Worm (Caenorhabditis elegans) whole organism, midembryonic: ENCODE data around the gene srx-105.

Source experiments
- T22C8.4 ChIP-seq: fragments of 200-800 bp; sonication (Bioruptor generic); IDR thresholded peaks from 2 replicates; pipeline ENCODE4 v1.3.6; 2022; ENCODE audit warnings: missing genetic modification characterization, missing compliant biosample characterization
- cog-1 ChIP-seq: sonication (generic microtip); optimal IDR thresholded peaks from 2 replicates; lab custom pipeline; 2016; ENCODE audit warnings: missing genetic modification characterization, missing compliant biosample characterization
- flt-1 ChIP-seq: fragments of 200-800 bp; sonication (Bioruptor generic); IDR thresholded peaks from 2 replicates; pipeline ENCODE4 v1.3.6; 2022; ENCODE audit warnings: missing genetic modification characterization, missing compliant biosample characterization
- klf-2 ChIP-seq: fragments of 200-800 bp; sonication (Bioruptor generic); conservative IDR thresholded peaks from 2 replicates; pipeline ENCODE4 v1.3.6; 2022; ENCODE audit warnings: missing genetic modification reagents, missing genetic modification characterization, missing compliant biosample characterization
- med-1 ChIP-seq: sonication (generic microtip); optimal IDR thresholded peaks from 2 replicates; lab custom pipeline; 2017; ENCODE audit warnings: missing genetic modification characterization, mild to moderate bottlenecking, missing compliant biosample characterization, antibody characterized with exemption, missing genetic modification reagents; ENCODE audit not compliant: insufficient read depth
- ref-1 ChIP-seq: fragments of 200-800 bp; sonication (Bioruptor generic); conservative IDR thresholded peaks from 2 replicates; pipeline ENCODE4 v1.3.6; 2022; ENCODE audit warnings: missing genetic modification reagents, missing genetic modification characterization, missing compliant biosample characterization
- tab-1 ChIP-seq: fragments of 200-800 bp; sonication (Bioruptor generic); IDR thresholded peaks from 2 replicates; pipeline ENCODE4 v1.3.6; 2022; ENCODE audit warnings: missing genetic modification characterization, missing compliant biosample characterization
- ztf-23 ChIP-seq: fragments of 200-800 bp; sonication (Bioruptor generic); IDR thresholded peaks from 2 replicates; pipeline ENCODE4 v1.3.6; 2022; ENCODE audit warnings: missing genetic modification reagents, missing genetic modification characterization, missing compliant biosample characterization
- ztf-29 ChIP-seq: fragments of 200-800 bp; sonication (Bioruptor generic); IDR thresholded peaks from 2 replicates; pipeline ENCODE4 v1.3.6; 2022; ENCODE audit warnings: missing genetic modification reagents, missing genetic modification characterization, missing compliant biosample characterization

srx-105 gene

DNA sequence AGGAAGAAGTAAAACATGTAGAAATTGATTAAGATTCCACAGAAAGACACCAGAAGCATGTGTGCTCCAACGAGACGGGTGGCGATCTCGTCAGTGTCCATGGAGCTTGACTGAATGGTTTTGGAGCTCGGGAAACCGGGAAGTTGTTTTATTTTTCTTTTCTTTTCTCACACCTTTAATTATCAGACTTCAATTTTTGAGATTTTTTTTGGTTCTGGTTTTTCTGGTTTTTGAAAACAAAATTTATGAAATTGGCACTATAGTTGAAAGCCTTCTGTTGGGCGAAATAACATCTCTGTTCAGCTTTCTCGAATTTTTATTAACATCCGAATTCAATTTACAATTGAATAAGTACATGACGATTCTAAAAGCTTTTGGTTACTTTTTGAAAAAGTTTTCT, 1.6 kb downstream of the srx-105 start, which contains the start of gene srx-104:
srx-104 (minus strand) TSS at position 101 of the 400 bp plus-strand sequence.
- TF ChIP-seq flt-1 (GFP tag; lab: Robert Waterston, UW): no peak
- no peak for TF ChIP-seq tab-1 (GFP tag; lab: Robert Waterston, UW)
- no peak for TF ChIP-seq T22C8.4 (GFP tag; lab: Robert Waterston, UW)
- no peak for TF ChIP-seq ztf-23 (GFP tag; lab: Robert Waterston, UW)
- no peak for TF ChIP-seq ztf-29 (GFP tag; lab: Robert Waterston, UW)
- no peak for TF ChIP-seq cog-1 (tag; lab: Kevin White, UChicago)
- no peak for TF ChIP-seq klf-2 (GFP tag; lab: Robert Waterston, UW)
- TF ChIP-seq ref-1 (GFP tag; lab: Robert Waterston, UW): no peak
- no peak for TF ChIP-seq med-1

ce11 chrII:3694664-3695063, 6.5 kb downstream of the srx-105 start, which contains the start of gene srx-102:
TSS of gene srx-102 (minus strand) at chrII:3694764.
- TF ChIP-seq ztf-29 (GFP tag; lab: Robert Waterston, UW): no peak
- TF ChIP-seq flt-1 (GFP tag; lab: Robert Waterston, UW): no peak
- no peak for TF ChIP-seq ztf-23 (GFP tag; lab: Robert Waterston, UW)
- no peak for TF ChIP-seq klf-2 (GFP tag; lab: Robert Waterston, UW)
- no peak for TF ChIP-seq tab-1 (GFP tag; lab: Robert Waterston, UW)
- no peak for TF ChIP-seq ref-1 (GFP tag; lab: Robert Waterston, UW)
- TF ChIP-seq T22C8.4 (GFP tag; lab: Robert Waterston, UW): no peak
- no peak for TF ChIP-seq cog-1 (tag; lab: Kevin White, UChicago)
- no peak for TF ChIP-seq med-1

- no peak for TF ChIP-seq ref-1 (GFP tag; lab: Robert Waterston, UW)
- no peak for TF ChIP-seq med-1
- no peak for TF ChIP-seq T22C8.4 (GFP tag; lab: Robert Waterston, UW)
- no peak for TF ChIP-seq ztf-29 (GFP tag; lab: Robert Waterston, UW)
- TF ChIP-seq flt-1 (GFP tag; lab: Robert Waterston, UW): no peak
- no peak for TF ChIP-seq ztf-23 (GFP tag; lab: Robert Waterston, UW)
- no peak for TF ChIP-seq cog-1 (tag; lab: Kevin White, UChicago)
- TF ChIP-seq klf-2 (GFP tag; lab: Robert Waterston, UW): no peak
- no peak for TF ChIP-seq tab-1 (GFP tag; lab: Robert Waterston, UW)
These were observed 10.6 kb downstream of the srx-105 start, which contains the start of gene srx-101 for ce11 chrII:3690646-3691045. TSS of gene srx-101 (minus strand) at chrII:3690746.

- TF ChIP-seq med-1 (no peak), ref-1 (GFP tag; lab: Robert Waterston, UW) (no peak), flt-1 (GFP tag; lab: Robert Waterston, UW) (no peak), ztf-29 (GFP tag; lab: Robert Waterston, UW) (no peak), tab-1 (GFP tag; lab: Robert Waterston, UW) (no peak), T22C8.4 (GFP tag; lab: Robert Waterston, UW) (no peak), klf-2 (GFP tag; lab: Robert Waterston, UW) (no peak), ztf-23 (GFP tag; lab: Robert Waterston, UW) (no peak), cog-1 (tag; lab: Kevin White, UChicago) (no peak)
These were observed 12.9 kb downstream of the srx-105 start, which contains the start of gene ifas-1 for ce11 chrII:3688333-3688732. TSS of gene ifas-1 (minus strand) at chrII:3688719.

- TF ChIP-seq ztf-23 (GFP tag; lab: Robert Waterston, UW): no peak
- TF ChIP-seq ref-1 (GFP tag; lab: Robert Waterston, UW): no peak
- TF ChIP-seq med-1: no peak
- TF ChIP-seq T22C8.4 (GFP tag; lab: Robert Waterston, UW): no peak
- TF ChIP-seq klf-2 (GFP tag; lab: Robert Waterston, UW): no peak
- no peak for TF ChIP-seq flt-1 (GFP tag; lab: Robert Waterston, UW)
- TF ChIP-seq ztf-29 (GFP tag; lab: Robert Waterston, UW): no peak
- no peak for TF ChIP-seq tab-1 (GFP tag; lab: Robert Waterston, UW)
- TF ChIP-seq cog-1 (tag; lab: Kevin White, UChicago): no peak
These were observed 16.6 kb downstream of the srx-105 start for ce11 chrII:3684487-3685067.

ce11 chrII:3682770-3683234, 18.4 kb downstream of the srx-105 start, which contains the start of gene F19B10.1:
TSS of gene F19B10.1 (plus strand) at chrII:3683184.
- no peak for TF ChIP-seq med-1
- TF ChIP-seq tab-1 (GFP tag; lab: Robert Waterston, UW): no peak
- no peak for TF ChIP-seq klf-2 (GFP tag; lab: Robert Waterston, UW)
- TF ChIP-seq flt-1 (GFP tag; lab: Robert Waterston, UW): no peak
- no peak for TF ChIP-seq ztf-29 (GFP tag; lab: Robert Waterston, UW)
- TF ChIP-seq ref-1 (GFP tag; lab: Robert Waterston, UW): no peak
- TF ChIP-seq ztf-23 (GFP tag; lab: Robert Waterston, UW): no peak

DNA sequence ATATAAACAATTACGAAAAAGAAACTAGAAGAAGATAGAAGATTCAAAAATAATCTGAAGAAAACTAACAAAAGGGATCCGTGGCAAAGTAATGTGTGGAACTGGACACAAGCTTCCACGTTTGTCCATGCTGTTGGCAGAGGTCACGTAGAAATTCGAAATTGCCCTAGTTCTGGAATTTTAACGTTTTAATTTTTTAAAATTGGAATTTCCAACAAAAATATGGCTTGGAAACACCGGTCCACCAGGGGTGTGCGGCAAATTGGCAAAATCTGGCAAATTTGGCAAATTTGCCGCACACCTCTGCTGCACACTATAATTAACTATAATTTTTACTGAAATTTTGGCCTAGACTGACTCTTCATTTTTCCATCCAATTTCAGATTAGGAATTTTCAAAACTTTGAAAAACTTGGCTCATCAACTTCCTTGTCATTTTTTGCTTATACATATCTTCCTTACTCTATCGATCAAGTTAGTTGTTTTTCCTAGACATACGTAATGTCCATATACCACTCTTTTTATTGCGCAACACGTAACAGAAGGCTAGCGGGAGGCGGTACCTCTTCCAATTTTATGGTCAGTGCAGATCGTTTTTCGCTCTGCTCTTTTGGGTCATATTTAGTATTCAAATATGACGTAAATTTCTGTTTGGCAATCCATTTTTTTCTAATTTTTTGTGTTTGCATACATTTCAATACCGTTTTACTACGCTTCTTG, 19.7 kb downstream of the srx-105 start, which contains the start of gene F19B10.10:
F19B10.10 (minus strand) TSS at position 51 of the 719 bp plus-strand sequence.
- TF ChIP-seq T22C8.4 (GFP tag; lab: Robert Waterston, UW) (no peak), ztf-29 (GFP tag; lab: Robert Waterston, UW) (no peak), tab-1 (GFP tag; lab: Robert Waterston, UW) (no peak), ref-1 (GFP tag; lab: Robert Waterston, UW) (no peak), cog-1 (tag; lab: Kevin White, UChicago) (no peak), med-1 (no peak), flt-1 (GFP tag; lab: Robert Waterston, UW) (no peak), ztf-23 (GFP tag; lab: Robert Waterston, UW) (no peak), klf-2 (GFP tag; lab: Robert Waterston, UW) (no peak)

DNA sequence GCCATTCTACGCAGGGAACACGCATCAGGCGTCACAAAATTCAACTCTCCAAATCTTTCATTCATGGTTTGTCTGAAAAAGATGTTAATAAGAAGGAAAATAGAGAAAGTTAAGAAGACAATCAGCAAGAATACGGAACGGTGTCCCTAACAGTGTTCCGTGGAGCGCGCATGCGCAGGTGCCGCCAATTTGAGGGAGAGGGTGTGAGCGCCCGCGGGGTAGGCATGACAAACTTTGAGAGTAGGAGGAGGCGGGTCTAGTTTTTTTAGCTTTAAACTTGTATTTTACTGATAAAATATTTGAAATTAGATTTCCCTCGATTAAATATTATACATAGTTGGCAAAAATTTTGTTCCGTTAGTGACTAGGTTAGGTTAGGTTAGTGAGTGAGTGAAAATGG, 20.8 kb downstream of the srx-105 start:
- TF ChIP-seq tab-1 (GFP tag; lab: Robert Waterston, UW): no peak
- no peak for TF ChIP-seq cog-1 (tag; lab: Kevin White, UChicago)
- TF ChIP-seq flt-1 (GFP tag; lab: Robert Waterston, UW): no peak
- TF ChIP-seq ref-1 (GFP tag; lab: Robert Waterston, UW): no peak
- no peak for TF ChIP-seq klf-2 (GFP tag; lab: Robert Waterston, UW)
- TF ChIP-seq med-1: no peak
- no peak for TF ChIP-seq T22C8.4 (GFP tag; lab: Robert Waterston, UW)
- TF ChIP-seq ztf-29 (GFP tag; lab: Robert Waterston, UW): no peak
- no peak for TF ChIP-seq ztf-23 (GFP tag; lab: Robert Waterston, UW)
